Fruit fly (Drosophila melanogaster) whole organism, embryonic: ENCODE data around the gene Hecw.
A peak's percentile ranks its signal among the peaks of the same experiment; 100 is the strongest.

ENCODE experiments used
- Ada2b ChIP-seq: fragments of 200-800 bp; sonication (Bioruptor generic); IDR thresholded peaks from 2 replicates; pipeline ENCODE4 v1.3.6; 2022; ENCODE audit warnings: missing biosample characterization, missing genetic modification characterization
- Antp ChIP-seq: fragments of 200-800 bp; sonication (Bioruptor generic); optimal IDR thresholded peaks from 3 replicates; lab custom pipeline; 2016; ENCODE audit warnings: missing biosample characterization, missing genetic modification characterization
- Blimp-1 ChIP-seq: fragments of 200-800 bp; sonication (Bioruptor generic); optimal IDR thresholded peaks from 3 replicates; lab custom pipeline; 2018; ENCODE audit warnings: missing biosample characterization, missing genetic modification characterization, mild to moderate bottlenecking, moderate library complexity, missing genetic modification reagents
- CG10431 ChIP-seq: fragments of 200-800 bp; sonication (Bioruptor generic); optimal IDR thresholded peaks from 3 replicates; lab custom pipeline; 2018; ENCODE audit warnings: missing biosample characterization, mild to moderate bottlenecking, missing genetic modification characterization
- CG11560 ChIP-seq: fragments of 200-800 bp; sonication (Bioruptor generic); IDR thresholded peaks from 3 replicates; pipeline ENCODE4 v1.3.6; 2022; ENCODE audit warnings: missing biosample characterization, missing genetic modification characterization
- CG1233 ChIP-seq: fragments of 200-800 bp; sonication (Bioruptor generic); optimal IDR thresholded peaks from 4 replicates; lab custom pipeline; 2018; ENCODE audit warnings: missing biosample characterization, mild to moderate bottlenecking, missing genetic modification characterization
- CG13296 ChIP-seq: fragments of 200-800 bp; sonication (Bioruptor generic); optimal IDR thresholded peaks from 3 replicates; lab custom pipeline; 2018; ENCODE audit warnings: missing biosample characterization, mild to moderate bottlenecking, missing genetic modification characterization
- CG13624 ChIP-seq: fragments of 200-800 bp; sonication (Bioruptor generic); optimal IDR thresholded peaks from 2 replicates; lab custom pipeline; 2016; ENCODE audit warnings: missing biosample characterization, missing genetic modification characterization
- CG14014 ChIP-seq: fragments of 200-800 bp; sonication (Bioruptor generic); IDR thresholded peaks from 2 replicates; pipeline ENCODE4 v1.3.6; 2022; ENCODE audit warnings: missing biosample characterization, missing genetic modification characterization
- CG14965 ChIP-seq: fragments of 200-800 bp; sonication (Bioruptor generic); optimal IDR thresholded peaks from 2 replicates; lab custom pipeline; 2016; ENCODE audit warnings: missing biosample characterization, missing genetic modification characterization, borderline replicate concordance
- CG15269 ChIP-seq: fragments of 200-800 bp; sonication (Bioruptor generic); optimal IDR thresholded peaks from 2 replicates; lab custom pipeline; 2018; ENCODE audit warnings: missing biosample characterization, mild to moderate bottlenecking, missing genetic modification characterization, moderate library complexity
- CG16863 ChIP-seq: fragments of 200-800 bp; sonication (Bioruptor generic); optimal IDR thresholded peaks from 3 replicates; lab custom pipeline; 2016; ENCODE audit warnings: missing biosample characterization, missing genetic modification characterization
- CG17328 ChIP-seq: fragments of 200-800 bp; sonication (Bioruptor generic); IDR thresholded peaks from 2 replicates; pipeline ENCODE4 v1.3.6; 2022; ENCODE audit warnings: missing biosample characterization, missing genetic modification characterization
- CG18764 ChIP-seq: fragments of 200-800 bp; sonication (Bioruptor generic); optimal IDR thresholded peaks from 3 replicates; lab custom pipeline; 2016; ENCODE audit warnings: missing biosample characterization, missing genetic modification characterization
- CG2202 ChIP-seq: fragments of 200-800 bp; sonication (Bioruptor generic); optimal IDR thresholded peaks from 2 replicates; lab custom pipeline; 2018; ENCODE audit warnings: missing biosample characterization, mild to moderate bottlenecking, missing genetic modification characterization
- CG34376 ChIP-seq: fragments of 200-800 bp; sonication (Bioruptor generic); optimal IDR thresholded peaks from 2 replicates; lab custom pipeline; 2018; ENCODE audit warnings: missing biosample characterization, mild to moderate bottlenecking, missing genetic modification characterization
- CG3847 ChIP-seq: fragments of 200-800 bp; sonication (Bioruptor generic); IDR thresholded peaks from 2 replicates; pipeline ENCODE4 v1.3.6; 2022; ENCODE audit warnings: missing biosample characterization, missing genetic modification characterization
- CG4854 ChIP-seq: fragments of 200-800 bp; sonication (Bioruptor generic); optimal IDR thresholded peaks from 2 replicates; lab custom pipeline; 2016; ENCODE audit warnings: missing biosample characterization, missing genetic modification characterization, inconsistent platforms
- CG5953 ChIP-seq: fragments of 200-800 bp; sonication (Bioruptor generic); IDR thresholded peaks from 2 replicates; pipeline ENCODE4 v1.3.6; 2022; ENCODE audit warnings: missing biosample characterization, missing genetic modification characterization
- CG6254 ChIP-seq: fragments of 200-800 bp; sonication (Bioruptor generic); optimal IDR thresholded peaks from 3 replicates; lab custom pipeline; 2017; ENCODE audit warnings: mild to moderate bottlenecking, missing biosample characterization, missing genetic modification reagents, missing genetic modification characterization
- CG6683 ChIP-seq: fragments of 200-800 bp; sonication (Bioruptor generic); optimal IDR thresholded peaks from 2 replicates; lab custom pipeline; 2017; ENCODE audit warnings: missing biosample characterization, mild to moderate bottlenecking, missing genetic modification characterization, missing genetic modification reagents
- CG9817 ChIP-seq: fragments of 200-800 bp; sonication (Bioruptor generic); optimal IDR thresholded peaks from 2 replicates; lab custom pipeline; 2018; ENCODE audit warnings: missing biosample characterization, mild to moderate bottlenecking, missing genetic modification characterization, moderate library complexity
- Chrac-16 ChIP-seq: fragments of 200-800 bp; sonication (Bioruptor generic); optimal IDR thresholded peaks from 3 replicates; lab custom pipeline; 2016; ENCODE audit warnings: missing biosample characterization, missing genetic modification characterization
- Dip3 ChIP-seq: fragments of 200-800 bp; sonication (Bioruptor generic); optimal IDR thresholded peaks from 3 replicates; lab custom pipeline; 2016; ENCODE audit warnings: missing biosample characterization, missing genetic modification characterization
- Eip74EF ChIP-seq, 2 experiments: fragments of 200-800 bp in 1 of 2; fragments of >200 bp in 1 of 2; sonication (Bioruptor generic) in 1 of 2; optimal IDR thresholded peaks; 2 replicates each; lab custom pipeline; 2017 to 2019; ENCODE audit warnings: missing biosample characterization in 2 of 2, missing genetic modification characterization in 2 of 2, mild to moderate bottlenecking in 1 of 2, moderate library complexity in 1 of 2
- Ets65A ChIP-seq: fragments of 200-800 bp; sonication (Bioruptor generic); peaks from one replicate; lab custom pipeline; 2016; ENCODE audit warnings: missing biosample characterization, missing genetic modification characterization
- H2.0 ChIP-seq: fragments of 200-800 bp; sonication (Bioruptor generic); IDR thresholded peaks from 2 replicates; pipeline ENCODE4 v1.3.6; 2022; ENCODE audit warnings: missing biosample characterization, missing genetic modification characterization
- Hmx ChIP-seq: fragments of 200-800 bp; sonication (Bioruptor generic); optimal IDR thresholded peaks from 2 replicates; lab custom pipeline; 2016; ENCODE audit warnings: missing biosample characterization, missing genetic modification characterization
- MESR4 ChIP-seq: fragments of 200-800 bp; sonication (Bioruptor generic); optimal IDR thresholded peaks from 2 replicates; lab custom pipeline; 2018; ENCODE audit warnings: missing biosample characterization, mild to moderate bottlenecking, missing genetic modification characterization, moderate library complexity
- bab2 ChIP-seq: fragments of 200-800 bp; sonication (Bioruptor generic); optimal IDR thresholded peaks from 2 replicates; lab custom pipeline; 2016; ENCODE audit warnings: missing biosample characterization, missing genetic modification characterization
- bsh ChIP-seq, 2 experiments: fragments of 200-800 bp; sonication (Bioruptor generic); optimal IDR thresholded peaks; 2 replicates each; lab custom pipeline; 2017 to 2018; ENCODE audit warnings: mild to moderate bottlenecking in 2 of 2, missing biosample characterization in 2 of 2, missing genetic modification characterization in 2 of 2, moderate library complexity in 1 of 2
- btn ChIP-seq: fragments of 200-800 bp; sonication (Bioruptor generic); optimal IDR thresholded peaks from 2 replicates; lab custom pipeline; 2016; ENCODE audit warnings: missing biosample characterization, missing genetic modification characterization
- chif ChIP-seq, 2 experiments: fragments of 200-800 bp; sonication (Bioruptor generic); optimal IDR thresholded peaks; 3 replicates each; lab custom pipeline; 2016; ENCODE audit warnings: missing biosample characterization in 2 of 2, missing genetic modification characterization in 2 of 2
- dati ChIP-seq: fragments of 200-800 bp; sonication (Bioruptor generic); IDR thresholded peaks from 2 replicates; pipeline ENCODE4 v1.3.6; 2022; ENCODE audit warnings: missing biosample characterization, missing genetic modification characterization
- disco-r ChIP-seq: fragments of 200-800 bp; sonication (Bioruptor generic); optimal IDR thresholded peaks from 2 replicates; lab custom pipeline; 2016; ENCODE audit warnings: missing biosample characterization, missing genetic modification characterization
- dmrt99B ChIP-seq: fragments of 200-800 bp; sonication (Bioruptor generic); optimal IDR thresholded peaks from 2 replicates; lab custom pipeline; 2018; ENCODE audit warnings: missing biosample characterization, mild to moderate bottlenecking, missing genetic modification characterization, moderate library complexity
- fd3F ChIP-seq: fragments of 200-800 bp; sonication (Bioruptor generic); optimal IDR thresholded peaks from 2 replicates; lab custom pipeline; 2018; ENCODE audit warnings: missing biosample characterization, mild to moderate bottlenecking, missing genetic modification characterization, moderate library complexity
- fru ChIP-seq: fragments of >200 bp; optimal IDR thresholded peaks from 2 replicates; lab custom pipeline; 2017
- gsb ChIP-seq: fragments of 200-800 bp; sonication (Bioruptor generic); IDR thresholded peaks from 2 replicates; pipeline ENCODE4 v1.3.6; 2022; ENCODE audit warnings: missing biosample characterization, missing genetic modification characterization
- klu ChIP-seq: fragments of 200-800 bp; sonication (Bioruptor generic); IDR thresholded peaks from 2 replicates; pipeline ENCODE4 v1.3.6; 2022; ENCODE audit warnings: missing biosample characterization, missing genetic modification characterization
- mam ChIP-seq: fragments of 200-800 bp; sonication (Bioruptor generic); optimal IDR thresholded peaks from 3 replicates; lab custom pipeline; 2016; ENCODE audit warnings: missing biosample characterization, missing genetic modification characterization
- nau ChIP-seq: fragments of 200-800 bp; sonication (Bioruptor generic); optimal IDR thresholded peaks from 3 replicates; lab custom pipeline; 2017; ENCODE audit warnings: missing biosample characterization, mild to moderate bottlenecking, missing genetic modification characterization, missing genetic modification reagents
- nerfin-2 ChIP-seq: fragments of 200-800 bp; sonication (Bioruptor generic); IDR thresholded peaks from 2 replicates; pipeline ENCODE4 v1.3.6; 2022; ENCODE audit warnings: missing biosample characterization, missing genetic modification characterization; ENCODE audit not compliant: partially characterized antibody
- org-1 ChIP-seq: fragments of 200-800 bp; sonication (Bioruptor generic); optimal IDR thresholded peaks from 2 replicates; lab custom pipeline; 2017; ENCODE audit warnings: missing biosample characterization, missing genetic modification characterization
- otp ChIP-seq: fragments of 200-800 bp; sonication (Bioruptor generic); IDR thresholded peaks from 3 replicates; pipeline ENCODE4, ENCODE4 v1.3.6; 2022; ENCODE audit warnings: missing biosample characterization, missing genetic modification characterization
- repo ChIP-seq: fragments of 200-800 bp; sonication (Bioruptor generic); optimal IDR thresholded peaks from 2 replicates; lab custom pipeline; 2016; ENCODE audit warnings: missing biosample characterization, missing genetic modification characterization
- row ChIP-seq: fragments of 200-800 bp; sonication (Bioruptor generic); IDR thresholded peaks from 3 replicates; pipeline ENCODE4 v1.3.6; 2022; ENCODE audit warnings: missing biosample characterization, missing genetic modification characterization
- sisA ChIP-seq: fragments of 200-800 bp; sonication (Bioruptor generic); IDR thresholded peaks from 2 replicates; pipeline ENCODE4 v1.3.6; 2022; ENCODE audit warnings: missing biosample characterization, missing genetic modification characterization
- tap ChIP-seq: fragments of 200-800 bp; optimal IDR thresholded peaks from 3 replicates; lab custom pipeline; 2019; ENCODE audit warnings: missing biosample characterization, mild to moderate bottlenecking, missing genetic modification characterization, moderate library complexity
- tio ChIP-seq: fragments of 200-800 bp; sonication (Bioruptor generic); optimal IDR thresholded peaks from 2 replicates; lab custom pipeline; 2017; ENCODE audit warnings: missing biosample characterization, missing genetic modification characterization, inconsistent platforms
- vnd ChIP-seq: fragments of 200-800 bp; sonication (Bioruptor generic); IDR thresholded peaks from 3 replicates; pipeline ENCODE4 v1.3.6; 2022; ENCODE audit warnings: missing biosample characterization, missing genetic modification characterization; ENCODE audit not compliant: partially characterized antibody

Hecw gene

DNA sequence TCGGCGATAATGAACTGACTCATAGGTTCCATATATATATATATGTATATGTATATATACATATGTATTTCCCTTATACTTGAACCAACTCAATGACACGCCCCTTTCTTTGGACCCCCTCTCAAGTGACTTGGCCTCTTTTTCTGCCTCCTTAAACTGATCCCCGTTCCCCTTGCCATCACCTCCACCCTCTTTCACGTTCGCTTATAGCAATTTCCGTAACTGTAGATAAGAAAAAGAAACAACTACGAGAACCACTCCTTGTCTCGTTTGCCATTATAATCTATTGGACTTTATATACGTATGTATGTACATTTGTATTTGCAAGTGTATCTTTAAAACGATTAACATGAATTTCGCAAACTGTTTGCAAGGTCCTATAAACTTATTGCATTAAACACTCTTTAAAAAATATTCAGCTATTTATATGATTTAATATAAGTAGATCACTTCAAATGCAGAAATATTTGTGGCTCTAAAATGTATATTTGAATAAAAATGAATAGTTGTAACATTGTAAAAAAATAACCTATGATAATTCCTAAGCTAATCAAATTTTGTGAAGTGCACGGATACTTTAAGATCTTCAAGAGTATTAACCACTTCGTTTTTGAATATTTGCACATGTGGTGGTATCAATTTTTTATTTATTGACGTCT, 26.0 kb upstream of the Hecw start (continued):
- TF ChIP-seq MESR4 = no peak
- TF ChIP-seq btn (GFP tag; lab: Kevin White, UChicago) = no peak
- no peak for TF ChIP-seq chif (GFP tag; optimal IDR thresholded peaks at IDR 0.05; lab: Kevin White, UChicago)
- TF ChIP-seq nau (GFP tag; lab: Kevin White, UChicago) = no peak
- no peak for TF ChIP-seq gsb (GFP tag; lab: Robert Waterston, UW)
- TF ChIP-seq CG4854 (GFP tag; lab: Kevin White, UChicago) = no peak
- TF ChIP-seq CG15269 (tag; lab: Kevin White, UChicago) = peak; percentile 6
- TF ChIP-seq CG3847 = no peak
- TF ChIP-seq Hmx (GFP tag; lab: Kevin White, UChicago) = no peak
- TF ChIP-seq row (GFP tag; lab: Robert Waterston, UW) = peak; percentile 29; the same call in 1 of the 3 replicates
- no peak for TF ChIP-seq fd3F
- TF ChIP-seq Antp (GFP tag; lab: Kevin White, UChicago) = no peak
- TF ChIP-seq fru (lab: Kevin White, UChicago) = no peak
- TF ChIP-seq CG34376 (GFP tag; lab: Kevin White, UChicago) = peak; percentile 32
- no peak for TF ChIP-seq bab2 (GFP tag; lab: Kevin White, UChicago)
- peak; percentile 8 for TF ChIP-seq CG9817 (tag; lab: Kevin White, UChicago)
- TF ChIP-seq nerfin-2 (GFP tag; lab: Robert Waterston, UW) = no peak
- TF ChIP-seq mam (GFP tag; lab: Kevin White, UChicago) = no peak
- no peak for TF ChIP-seq Ets65A (GFP tag; lab: Kevin White, UChicago)
- no peak for TF ChIP-seq disco-r (GFP tag; lab: Kevin White, UChicago)
- TF ChIP-seq klu (GFP tag; lab: Robert Waterston, UW) = no peak
- no peak for TF ChIP-seq CG10431 (GFP tag; lab: Kevin White, UChicago)
- no peak for TF ChIP-seq CG5953 (GFP tag; lab: Robert Waterston, UW)
- TF ChIP-seq CG14965 (GFP tag; lab: Kevin White, UChicago) = no peak
- no peak for TF ChIP-seq Blimp-1 (GFP tag; lab: Kevin White, UChicago)
- no peak for TF ChIP-seq Eip74EF (GFP tag; optimal IDR thresholded peaks at IDR 0.05; lab: Kevin White, UChicago)
- TF ChIP-seq Chrac-16 (GFP tag; lab: Kevin White, UChicago) = no peak
- no peak for TF ChIP-seq CG2202 (tag; lab: Kevin White, UChicago)
- TF ChIP-seq Dip3 (GFP tag; lab: Kevin White, UChicago) = peak; percentile 23
- no peak for TF ChIP-seq repo (GFP tag; lab: Kevin White, UChicago)
- TF ChIP-seq dati (GFP tag; lab: Robert Waterston, UW) = no peak
- TF ChIP-seq CG11560 (tag; lab: Robert Waterston, UW) = no peak
- no peak for TF ChIP-seq sisA (GFP tag; lab: Robert Waterston, UW)
- no peak for TF ChIP-seq CG6254 (GFP tag; lab: Kevin White, UChicago)
- no peak for TF ChIP-seq vnd (GFP tag; lab: Robert Waterston, UW)
- peak in 1 of 2 experiments; percentile 14 for TF ChIP-seq bsh (GFP tag; optimal IDR thresholded peaks at IDR 0.05; lab: Kevin White, UChicago)
- TF ChIP-seq CG14014 (GFP tag; lab: Robert Waterston, UW) = no peak
- no peak for TF ChIP-seq Ada2b (GFP tag; lab: Robert Waterston, UW)
- no peak for TF ChIP-seq tio (GFP tag; lab: Kevin White, UChicago)
- no peak for TF ChIP-seq CG16863 (GFP tag; lab: Kevin White, UChicago)
- TF ChIP-seq CG1233 (GFP tag; lab: Kevin White, UChicago) = no peak
- TF ChIP-seq org-1 (GFP tag; lab: Kevin White, UChicago) = peak; percentile 31
- peak; percentile 8 for TF ChIP-seq CG13296 (GFP tag; lab: Kevin White, UChicago)
- no peak for TF ChIP-seq CG13624 (GFP tag; lab: Kevin White, UChicago)
- no peak for TF ChIP-seq tap
- TF ChIP-seq dmrt99B (tag; lab: Kevin White, UChicago) = no peak
- TF ChIP-seq CG18764 = no peak
- no peak for TF ChIP-seq otp (GFP tag; lab: Robert Waterston, UW)
- TF ChIP-seq H2.0 (GFP tag; lab: Robert Waterston, UW) = no peak
- TF ChIP-seq CG6683 (GFP tag; lab: Kevin White, UChicago) = no peak
- no peak for TF ChIP-seq CG17328 (GFP tag; lab: Robert Waterston, UW)
